Worm (Caenorhabditis elegans): ENCODE data around the gene ife-1.

ce11 chrIII:13317383-13317911, 25.8 kb upstream of the ife-1 start:
- no peak for TF ChIP-seq F49E8.2 (tag; optimal IDR thresholded peaks at IDR 0.05; ENCODE audit: insufficient read depth)
- no peak for TF ChIP-seq egrh-3 (GFP tag; IDR thresholded peaks at IDR 0.05)
- TF ChIP-seq attf-6 (GFP tag; IDR thresholded peaks at IDR 0.05) = no peak
- no peak for TF ChIP-seq ztf-28 (GFP tag; IDR thresholded peaks at IDR 0.05)
- TF ChIP-seq nhr-80 (tag; optimal IDR thresholded peaks at IDR 0.05) = no peak
- no peak for TF ChIP-seq atf-7 (tag; optimal IDR thresholded peaks at IDR 0.05)
- no peak for TF ChIP-seq nfya-1 (tag; optimal IDR thresholded peaks at IDR 0.05; ENCODE audit: borderline replicate concordance, insufficient read depth)
- TF ChIP-seq lag-1 (GFP tag; IDR thresholded peaks at IDR 0.05) = no peak
